Worm (Caenorhabditis elegans) whole organism, L2 larva: ENCODE measurements around the gene R07B1.6.

Experiments
- C34F6.9 ChIP-seq: fragments of 150-350 bp; optimal IDR thresholded peaks from 2 replicates; lab custom pipeline; 2014; ENCODE audit warnings: missing biosample characterization, missing genetic modification characterization
- F13H6.1 ChIP-seq: sonication (generic microtip); optimal IDR thresholded peaks from 2 replicates; lab custom pipeline; 2016; ENCODE audit warnings: missing genetic modification characterization, missing compliant biosample characterization
- Y55F3AM.14 ChIP-seq: fragments of 200-800 bp; sonication (Bioruptor generic); optimal IDR thresholded peaks from 2 replicates; lab custom pipeline; 2018; ENCODE audit warnings: mild to moderate bottlenecking, missing genetic modification characterization, missing compliant biosample characterization
- aly-2 ChIP-seq: fragments of 150-350 bp; optimal IDR thresholded peaks from 2 replicates; lab custom pipeline; 2014; ENCODE audit warnings: missing biosample characterization, missing genetic modification characterization
- blmp-1 ChIP-seq: sonication (generic microtip); optimal IDR thresholded peaks from 2 replicates; lab custom pipeline; 2017; ENCODE audit warnings: missing genetic modification characterization, mild to moderate bottlenecking, missing compliant biosample characterization, antibody characterized with exemption, moderate library complexity; ENCODE audit not compliant: insufficient read depth
- ceh-16 ChIP-seq: fragments of 150-350 bp; optimal IDR thresholded peaks from 2 replicates; lab custom pipeline; 2014; ENCODE audit warnings: missing biosample characterization, missing genetic modification characterization
- crh-2 ChIP-seq: sonication (generic microtip); optimal IDR thresholded peaks from 2 replicates; lab custom pipeline; 2017; ENCODE audit warnings: missing biosample characterization, missing genetic modification characterization
- dmd-4 ChIP-seq: sonication (generic microtip); optimal IDR thresholded peaks from 2 replicates; lab custom pipeline; 2017; ENCODE audit warnings: missing biosample characterization, missing genetic modification characterization
- egl-27 ChIP-seq: sonication (generic microtip); optimal IDR thresholded peaks from 3 replicates; lab custom pipeline; 2017; ENCODE audit warnings: missing biosample characterization, missing genetic modification reagents, missing genetic modification characterization
- fos-1 ChIP-seq: fragments of 150-350 bp; optimal IDR thresholded peaks from 2 replicates; lab custom pipeline; 2014; ENCODE audit warnings: missing biosample characterization, missing genetic modification characterization
- gmeb-1 ChIP-seq: fragments of 150-350 bp; optimal IDR thresholded peaks from 2 replicates; lab custom pipeline; 2014; ENCODE audit warnings: missing biosample characterization, missing genetic modification characterization
- lin-11 ChIP-seq: fragments of 150-350 bp; sonication (generic microtip); optimal IDR thresholded peaks from 2 replicates; lab custom pipeline; 2014; ENCODE audit warnings: missing biosample characterization, missing genetic modification characterization, inconsistent platforms, mixed read lengths
- lin-39 ChIP-seq: fragments of 150-350 bp; optimal IDR thresholded peaks from 2 replicates; lab custom pipeline; 2014; ENCODE audit warnings: missing biosample characterization, missing genetic modification reagents, missing genetic modification characterization
- lsy-2 ChIP-seq, 2 experiments: fragments of 150-350 bp in 1 of 2; sonication (generic microtip) in 1 of 2; optimal IDR thresholded peaks; 2 replicates each; lab custom pipeline; 2014 to 2017; ENCODE audit warnings: missing biosample characterization in 2 of 2, missing genetic modification characterization in 2 of 2
- mab-5 ChIP-seq: fragments of 150-350 bp; optimal IDR thresholded peaks from 2 replicates; lab custom pipeline; 2014; ENCODE audit warnings: missing biosample characterization, missing genetic modification characterization
- mbf-1 ChIP-seq: sonication (generic microtip); optimal IDR thresholded peaks from 2 replicates; lab custom pipeline; 2017; ENCODE audit warnings: missing biosample characterization, missing genetic modification characterization
- mdl-1 ChIP-seq, 2 experiments: fragments of 150-350 bp in 1 of 2; sonication (generic microtip) in 1 of 2; optimal IDR thresholded peaks; 2 replicates each; lab custom pipeline; 2017; ENCODE audit warnings: missing biosample characterization in 2 of 2, missing genetic modification characterization in 2 of 2
- nhr-12 ChIP-seq: fragments of 150-350 bp; optimal IDR thresholded peaks from 2 replicates; lab custom pipeline; 2014; ENCODE audit warnings: missing biosample characterization, missing genetic modification characterization
- nhr-129 ChIP-seq: fragments of 150-350 bp; optimal IDR thresholded peaks from 2 replicates; lab custom pipeline; 2014; ENCODE audit warnings: missing biosample characterization, missing genetic modification characterization
- nhr-21 ChIP-seq: fragments of 150-350 bp; optimal IDR thresholded peaks from 2 replicates; lab custom pipeline; 2014; ENCODE audit warnings: missing biosample characterization, missing genetic modification characterization
- nhr-23 ChIP-seq: fragments of 150-350 bp; optimal IDR thresholded peaks from 2 replicates; lab custom pipeline; 2014; ENCODE audit warnings: missing biosample characterization, missing genetic modification reagents, missing genetic modification characterization
- nhr-237 ChIP-seq: fragments of 150-350 bp; optimal IDR thresholded peaks from 2 replicates; lab custom pipeline; 2014; ENCODE audit warnings: missing biosample characterization, missing genetic modification characterization
- peb-1 ChIP-seq: fragments of 150-350 bp; optimal IDR thresholded peaks from 2 replicates; lab custom pipeline; 2014; ENCODE audit warnings: missing biosample characterization, missing genetic modification characterization
- sem-4 ChIP-seq: fragments of 150-350 bp; optimal IDR thresholded peaks from 2 replicates; lab custom pipeline; 2014; ENCODE audit warnings: missing biosample characterization, missing genetic modification reagents, missing genetic modification characterization
- skn-1 ChIP-seq: sonication (generic microtip); optimal IDR thresholded peaks from 2 replicates; lab custom pipeline; 2017; ENCODE audit warnings: missing biosample characterization, missing genetic modification characterization
- sma-3 ChIP-seq: sonication (generic microtip); optimal IDR thresholded peaks from 2 replicates; lab custom pipeline; 2016; ENCODE audit warnings: missing genetic modification reagents, missing genetic modification characterization, missing compliant biosample characterization
- sma-9 ChIP-seq, 2 experiments: fragments of 150-350 bp in 1 of 2; sonication (generic microtip) in 1 of 2; optimal IDR thresholded peaks; 2 replicates each; lab custom pipeline; 2014 to 2016; ENCODE audit warnings: missing genetic modification characterization in 2 of 2, mild to moderate bottlenecking in 1 of 2, missing biosample characterization in 1 of 2, missing compliant biosample characterization in 1 of 2, missing genetic modification reagents in 1 of 2, moderate library complexity in 1 of 2
- snpc-4 ChIP-seq: fragments of 150-350 bp; optimal IDR thresholded peaks from 2 replicates; lab custom pipeline; 2014; ENCODE audit warnings: missing biosample characterization, missing genetic modification characterization
- unc-55 ChIP-seq: fragments of 150-350 bp; sonication (generic microtip); optimal IDR thresholded peaks from 3 replicates; lab custom pipeline; 2014; ENCODE audit warnings: missing biosample characterization, missing genetic modification reagents, missing genetic modification characterization
- unc-62 ChIP-seq: fragments of 150-350 bp; optimal IDR thresholded peaks from 2 replicates; lab custom pipeline; 2014; ENCODE audit warnings: missing biosample characterization, missing genetic modification reagents, missing genetic modification characterization
- ztf-1 ChIP-seq: fragments of 200-800 bp; sonication (Bioruptor generic); conservative IDR thresholded peaks from 2 replicates; pipeline ENCODE4 v1.3.6; 2022; ENCODE audit warnings: missing genetic modification characterization, missing compliant biosample characterization
- ztf-11 ChIP-seq: sonication (generic microtip); optimal IDR thresholded peaks from 2 replicates; lab custom pipeline; 2017; ENCODE audit warnings: missing biosample characterization, missing genetic modification characterization

Gene R07B1.6

DNA sequence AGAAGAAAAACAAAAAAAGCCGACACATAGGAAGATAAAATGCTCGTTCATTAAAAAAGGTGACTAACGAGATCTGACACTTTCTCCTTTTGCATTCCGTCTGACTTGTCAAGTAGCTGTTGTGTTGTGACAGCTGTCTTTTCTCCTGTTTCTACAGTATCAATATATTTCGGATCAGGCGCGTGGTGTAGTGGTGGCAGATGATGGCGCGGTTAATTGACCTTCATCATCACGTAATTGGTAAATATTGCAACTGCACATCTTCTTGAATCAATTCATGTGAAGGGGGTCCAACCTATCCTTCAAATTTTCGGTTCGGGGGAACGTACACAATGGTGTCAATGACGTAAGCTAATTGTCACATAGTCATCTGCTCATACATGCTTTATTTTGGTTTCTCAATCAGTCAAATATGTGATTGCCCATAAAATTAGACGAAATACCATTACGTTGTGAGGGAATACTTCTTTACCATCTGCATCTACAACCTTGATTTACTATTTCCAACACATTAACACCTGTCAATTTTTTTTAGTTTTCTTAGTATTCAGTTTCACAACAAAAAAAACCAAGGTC lies 18.2 kb upstream of the R07B1.6 start:
- TF ChIP-seq lin-39 (tag; lab: Kevin White, UChicago) (no peak), peb-1 (tag; lab: Kevin White, UChicago) (no peak), nhr-23 (tag; lab: Kevin White, UChicago) (no peak), C34F6.9 (no peak), nhr-12 (tag; lab: Kevin White, UChicago) (no peak), ceh-16 (tag; lab: Kevin White, UChicago) (no peak), mab-5 (no peak)
- TF ChIP-seq, all 48 proteins: peak for 0

DNA sequence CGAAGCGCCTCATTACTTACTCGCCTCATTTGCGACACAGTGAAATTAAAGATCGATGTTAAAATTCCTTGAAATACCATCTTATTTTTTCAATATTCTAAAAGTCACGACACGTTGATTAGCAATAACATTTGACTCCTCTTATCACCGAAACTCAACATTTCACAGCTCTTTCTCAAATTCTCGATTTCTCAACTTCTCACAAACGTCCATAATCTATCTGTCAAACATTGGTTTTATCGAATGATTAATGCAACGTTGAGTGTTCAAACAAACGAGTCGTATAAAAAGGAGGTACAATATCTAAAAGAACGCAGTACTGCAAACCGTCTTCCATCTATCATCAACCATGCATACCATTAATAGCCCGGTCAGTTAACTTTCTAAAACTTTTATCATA lies 16.2 kb upstream of the R07B1.6 start, which contains the start of gene lec-8:
lec-8 (plus strand) TSS at position 314 of the 400 bp plus-strand sequence.
- TF ChIP-seq nhr-21 (tag; lab: Kevin White, UChicago) (no peak), fos-1 (tag; lab: Kevin White, UChicago) (peak; percentile 90)

DNA sequence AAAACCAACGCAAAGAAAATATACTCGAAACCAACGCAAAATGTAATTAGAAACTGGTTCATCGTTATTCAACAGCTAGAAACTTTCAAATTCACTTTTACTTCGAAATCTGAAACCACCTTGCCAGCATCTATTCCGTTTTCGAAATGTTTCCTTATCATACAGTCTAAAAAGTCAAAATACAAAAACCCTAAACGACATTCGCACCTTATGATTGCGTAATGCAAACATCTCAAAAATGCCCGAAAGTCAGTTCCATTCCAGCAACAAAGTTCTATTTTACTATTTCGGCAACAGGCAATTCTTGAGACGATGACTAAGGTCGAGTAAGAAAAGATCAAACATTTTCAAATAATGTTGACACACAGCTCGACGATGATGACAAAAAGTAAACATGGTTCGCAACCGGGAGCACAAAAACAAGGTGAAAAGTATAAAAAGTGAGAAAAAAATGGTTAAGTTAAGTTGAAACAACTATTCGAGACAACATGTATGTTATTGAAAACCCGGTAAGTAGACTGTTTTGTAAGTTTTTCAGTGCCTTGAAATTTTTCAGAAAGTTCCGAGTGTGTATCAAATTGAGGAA lies 14.6 kb upstream of the R07B1.6 start, which contains the start of gene lec-7:
lec-7 (plus strand) TSS at position 297 of the 586 bp plus-strand sequence.
- peak; percentile 66 for TF ChIP-seq fos-1 (tag; lab: Kevin White, UChicago)
- peak; percentile 20 for TF ChIP-seq nhr-129 (tag; lab: Kevin White, UChicago)
- no peak for TF ChIP-seq skn-1 (tag; lab: Kevin White, UChicago)
- no peak for TF ChIP-seq egl-27 (tag; lab: Kevin White, UChicago)

DNA sequence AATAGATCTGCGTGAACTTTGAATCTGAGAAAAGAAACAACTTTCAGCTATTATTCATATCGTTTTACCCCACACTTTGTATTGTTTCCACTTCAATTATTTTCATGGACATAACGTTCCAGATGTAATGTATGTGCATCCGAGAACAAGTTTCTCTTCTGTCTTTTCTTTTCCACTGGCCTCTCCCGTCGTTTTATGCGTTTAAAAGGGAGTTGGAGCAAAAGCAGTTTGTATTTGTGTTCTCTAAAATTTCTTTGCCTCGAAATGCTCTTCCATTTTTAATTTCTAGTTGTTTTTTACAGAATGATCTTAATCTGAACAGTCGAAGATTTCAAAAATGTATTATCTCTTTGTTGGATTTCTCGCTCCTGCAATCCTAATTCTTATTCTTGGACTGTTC lies 9.8 kb upstream of the R07B1.6 start, which contains the start of gene R07B1.11:
R07B1.11 (plus strand) TSS at position 301 of the 400 bp plus-strand sequence.
- no peak for TF ChIP-seq Y55F3AM.14 (GFP tag; lab: Kevin White, UChicago)
- TF ChIP-seq blmp-1, result no peak
- no peak for TF ChIP-seq ceh-16 (tag; lab: Kevin White, UChicago)
- no peak for TF ChIP-seq mbf-1
- no peak for TF ChIP-seq lsy-2 (tag; optimal IDR thresholded peaks at IDR 0.05; lab: Kevin White, UChicago)
- no peak for TF ChIP-seq unc-55 (GFP tag; lab: Kevin White, UChicago)
- TF ChIP-seq dmd-4 (tag; lab: Kevin White, UChicago), result no peak
- no peak for TF ChIP-seq aly-2
- no peak for TF ChIP-seq nhr-12 (tag; lab: Kevin White, UChicago)
- no peak for TF ChIP-seq ztf-1 (GFP tag; lab: Robert Waterston, UW)
- no peak for TF ChIP-seq lin-11 (tag; lab: Kevin White, UChicago)
- TF ChIP-seq lin-39 (tag; lab: Kevin White, UChicago), result no peak
- TF ChIP-seq sem-4 (tag; lab: Kevin White, UChicago), result no peak
- TF ChIP-seq skn-1 (tag; lab: Kevin White, UChicago), result no peak
- no peak for TF ChIP-seq unc-62 (GFP tag; lab: Kevin White, UChicago)
- TF ChIP-seq F13H6.1 (tag; lab: Kevin White, UChicago), result no peak
- TF ChIP-seq nhr-237, result no peak
- no peak for TF ChIP-seq fos-1 (tag; lab: Kevin White, UChicago)
- TF ChIP-seq snpc-4 (tag; lab: Kevin White, UChicago), result no peak
- no peak for TF ChIP-seq nhr-23 (tag; lab: Kevin White, UChicago)

DNA sequence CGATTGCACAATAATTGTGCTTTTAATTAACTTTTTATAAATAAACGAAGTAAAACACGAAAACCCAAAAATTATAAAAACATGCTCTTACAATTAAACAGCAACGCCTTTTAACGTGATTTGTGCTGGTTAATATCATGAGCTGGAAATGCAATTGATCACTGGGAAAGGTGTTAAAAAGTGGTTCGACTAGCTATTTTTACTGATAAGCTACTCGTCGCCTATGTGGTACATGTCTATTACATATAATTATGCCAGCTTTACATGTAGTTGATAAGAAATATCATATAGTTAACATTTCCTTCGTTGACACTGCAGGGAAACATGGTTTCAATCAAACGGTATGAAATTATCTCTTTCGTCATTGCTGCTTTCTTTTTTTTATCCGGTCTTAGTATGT lies 8.4 kb upstream of the R07B1.6 start, which contains the start of gene scav-5:
scav-5 (plus strand) TSS at position 297 of the 400 bp plus-strand sequence.
- TF ChIP-seq sma-9 (GFP tag; optimal IDR thresholded peaks at IDR 0.05; lab: Kevin White, UChicago) (peak; percentile 13), sma-9 (tag; optimal IDR thresholded peaks at IDR 0.05; lab: Kevin White, UChicago) (no peak), skn-1 (tag; lab: Kevin White, UChicago) (peak; percentile 66), gmeb-1 (peak; percentile 1), crh-2 (tag; lab: Kevin White, UChicago) (peak; percentile 57), mdl-1 (tag; optimal IDR thresholded peaks at IDR 0.05; lab: Kevin White, UChicago) (no peak), sma-3 (GFP tag; lab: Kevin White, UChicago) (peak; percentile 5), ztf-11 (no peak), fos-1 (tag; lab: Kevin White, UChicago) (peak; percentile 91), F13H6.1 (tag; lab: Kevin White, UChicago) (no peak)
- TF ChIP-seq, all 48 proteins: peak for 6
